Worm (Caenorhabditis elegans): ENCODE measurements around the gene F36H9.7.

F36H9.7 gene

ce11 chrV:1741074-1741473 is 33.6 kb downstream of the F36H9.7 start, which contains the start of gene srab-25:
srab-25 (minus strand) TSS chrV:1741174.
- no peak for TF ChIP-seq ceh-43 (GFP tag; optimal IDR thresholded peaks at IDR 0.05)
- TF ChIP-seq M03D4.4 (tag; optimal IDR thresholded peaks at IDR 0.05), result no peak
- no peak for TF ChIP-seq bed-3 (GFP tag; optimal IDR thresholded peaks at IDR 0.05)
- TF ChIP-seq unc-120 (tag; optimal IDR thresholded peaks at IDR 0.05; ENCODE audit: poor library complexity, severe bottlenecking), result no peak
- TF ChIP-seq blmp-1 (tag; optimal IDR thresholded peaks at IDR 0.05), result no peak
- no peak for TF ChIP-seq zip-8 (tag; optimal IDR thresholded peaks at IDR 0.05)
- TF ChIP-seq elt-1 (tag; optimal IDR thresholded peaks at IDR 0.05; ENCODE audit: borderline replicate concordance, insufficient read depth), result no peak
- TF ChIP-seq ham-2 (GFP tag; optimal IDR thresholded peaks at IDR 0.05), result no peak
- no peak for TF ChIP-seq cnd-1 (tag; optimal IDR thresholded peaks at IDR 0.05)
- TF ChIP-seq sptf-1 (tag; optimal IDR thresholded peaks at IDR 0.05), result no peak
- no peak for TF ChIP-seq unc-62 (GFP tag; optimal IDR thresholded peaks at IDR 0.05)

ce11 chrV:1734569-1734968 is 40.2 kb downstream of the F36H9.7 start, which contains the start of gene str-160:
str-160 (plus strand) TSS chrV:1734869.
- TF ChIP-seq sptf-1 (tag; optimal IDR thresholded peaks at IDR 0.05) (no peak), snpc-4 (tag; optimal IDR thresholded peaks at IDR 0.05) (no peak), M03D4.4 (tag; optimal IDR thresholded peaks at IDR 0.05) (no peak), nhr-237 (tag; optimal IDR thresholded peaks at IDR 0.05) (no peak), ceh-43 (GFP tag; optimal IDR thresholded peaks at IDR 0.05) (no peak), tbx-8 (GFP tag; optimal IDR thresholded peaks at IDR 0.05) (no peak)

- TF ChIP-seq ceh-83 (GFP tag; optimal IDR thresholded peaks at IDR 0.05) (no peak), ztf-11 (tag; optimal IDR thresholded peaks at IDR 0.05) (no peak), mls-2 (tag; optimal IDR thresholded peaks at IDR 0.05) (no peak), mab-5 (tag; optimal IDR thresholded peaks at IDR 0.05) (no peak), M03D4.4 (tag; optimal IDR thresholded peaks at IDR 0.05) (no peak), zip-8 (tag; optimal IDR thresholded peaks at IDR 0.05) (no peak), ceh-39 (tag; optimal IDR thresholded peaks at IDR 0.05) (no peak), mep-1 (tag; optimal IDR thresholded peaks at IDR 0.05) (no peak), blmp-1 (tag; optimal IDR thresholded peaks at IDR 0.05) (no peak), elt-3 (tag; optimal IDR thresholded peaks at IDR 0.05) (no peak), nhr-12 (tag; optimal IDR thresholded peaks at IDR 0.05) (no peak), nhr-2 (tag; optimal IDR thresholded peaks at IDR 0.05) (no peak)
Observed at ce11 chrV:1731918-1732317, 42.8 kb downstream of the F36H9.7 start, which contains the start of gene gst-21. gst-21 (minus strand) TSS chrV:1732018.

ce11 chrV:1725353-1725752 is 49.4 kb downstream of the F36H9.7 start, which contains the start of gene sri-27:
sri-27 (plus strand) TSS chrV:1725653.
- TF ChIP-seq lsy-2 (tag; optimal IDR thresholded peaks at IDR 0.05) (no peak), nhr-237 (tag; optimal IDR thresholded peaks at IDR 0.05) (no peak)
